Worm (Caenorhabditis elegans): ENCODE results near the gene soap-1.

- no peak for TF ChIP-seq ama-1 (optimal IDR thresholded peaks at IDR 0.05)
- no peak for TF ChIP-seq sea-1 (GFP tag; conservative IDR thresholded peaks at IDR 0.05)
- no peak for TF ChIP-seq ets-7 (tag; optimal IDR thresholded peaks at IDR 0.05)
- TF ChIP-seq B0310.2 (tag; optimal IDR thresholded peaks at IDR 0.05): no peak
- no peak for TF ChIP-seq hmg-4 (GFP tag; optimal IDR thresholded peaks at IDR 0.05)
These were observed 39.5 kb downstream of the soap-1 start, which contains the start of gene lgc-39 for ce11 chrV:7175201-7175600.

Measured in whole organism, early embryonic.